Worm (Caenorhabditis elegans) whole organism, mixed stage, embryonic: ENCODE results near the gene ccd-5.

Experiments used
- blmp-1 ChIP-seq: fragments of 150-350 bp; optimal IDR thresholded peaks from 2 replicates; lab custom pipeline; 2014; ENCODE audit warnings: missing biosample characterization, missing genetic modification characterization
- ceh-39 ChIP-seq: fragments of 150-350 bp; optimal IDR thresholded peaks from 2 replicates; lab custom pipeline; 2014; ENCODE audit warnings: missing biosample characterization, missing genetic modification characterization
- ceh-43 ChIP-seq: fragments of 200-800 bp; sonication (Bioruptor generic); optimal IDR thresholded peaks from 2 replicates; lab custom pipeline; 2018; ENCODE audit warnings: mild to moderate bottlenecking, missing genetic modification characterization, moderate library complexity, missing compliant biosample characterization
- ceh-83 ChIP-seq: fragments of 200-800 bp; sonication (Bioruptor generic); optimal IDR thresholded peaks from 2 replicates; lab custom pipeline; 2018; ENCODE audit warnings: mild to moderate bottlenecking, missing genetic modification characterization, missing compliant biosample characterization
- ces-1 ChIP-seq: fragments of 150-350 bp; optimal IDR thresholded peaks from 2 replicates; lab custom pipeline; 2014; ENCODE audit warnings: missing biosample characterization, missing genetic modification reagents, missing genetic modification characterization
- cnd-1 ChIP-seq: fragments of 200-800 bp; sonication (Bioruptor generic); optimal IDR thresholded peaks from 2 replicates; lab custom pipeline; 2018; ENCODE audit warnings: mild to moderate bottlenecking, missing genetic modification characterization, missing compliant biosample characterization
- drap-1 ChIP-seq: fragments of 200-800 bp; sonication (Bioruptor generic); optimal IDR thresholded peaks from 3 replicates; lab custom pipeline; 2018; ENCODE audit warnings: mild to moderate bottlenecking, missing genetic modification characterization, missing compliant biosample characterization
- elt-1 ChIP-seq: sonication (generic microtip); optimal IDR thresholded peaks from 2 replicates; lab custom pipeline; 2017; ENCODE audit warnings: missing genetic modification characterization, mild to moderate bottlenecking, missing compliant biosample characterization, antibody characterized with exemption, moderate library complexity, borderline replicate concordance; ENCODE audit not compliant: insufficient read depth
- elt-3 ChIP-seq: fragments of 150-350 bp; optimal IDR thresholded peaks from 2 replicates; lab custom pipeline; 2014; ENCODE audit warnings: missing biosample characterization, missing genetic modification characterization
- hlh-1 ChIP-seq: fragments of 150-350 bp; optimal IDR thresholded peaks from 2 replicates; lab custom pipeline; 2014; ENCODE audit warnings: missing biosample characterization, missing genetic modification reagents, missing genetic modification characterization
- lin-13 ChIP-seq: fragments of 150-350 bp; optimal IDR thresholded peaks from 2 replicates; lab custom pipeline; 2014; ENCODE audit warnings: missing biosample characterization, missing genetic modification characterization
- lin-32 ChIP-seq: fragments of 200-800 bp; sonication (Bioruptor generic); optimal IDR thresholded peaks from 2 replicates; lab custom pipeline; 2018; ENCODE audit warnings: mild to moderate bottlenecking, missing genetic modification characterization, missing compliant biosample characterization
- lsy-2 ChIP-seq: fragments of 150-350 bp; optimal IDR thresholded peaks from 2 replicates; lab custom pipeline; 2014; ENCODE audit warnings: missing biosample characterization, missing genetic modification characterization
- mab-5 ChIP-seq: fragments of 150-350 bp; optimal IDR thresholded peaks from 2 replicates; lab custom pipeline; 2014; ENCODE audit warnings: missing biosample characterization, missing genetic modification characterization
- mep-1 ChIP-seq: fragments of 150-350 bp; optimal IDR thresholded peaks from 2 replicates; lab custom pipeline; 2017; ENCODE audit warnings: missing biosample characterization, missing genetic modification reagents, missing genetic modification characterization, inconsistent platforms
- mls-2 ChIP-seq: sonication (generic microtip); optimal IDR thresholded peaks from 2 replicates; lab custom pipeline; 2016; ENCODE audit warnings: mild to moderate bottlenecking, missing genetic modification characterization, moderate library complexity, missing compliant biosample characterization
- nhr-12 ChIP-seq: fragments of 150-350 bp; optimal IDR thresholded peaks from 2 replicates; lab custom pipeline; 2014; ENCODE audit warnings: missing biosample characterization, missing genetic modification characterization
- nhr-2 ChIP-seq: fragments of 150-350 bp; optimal IDR thresholded peaks from 2 replicates; lab custom pipeline; 2014; ENCODE audit warnings: missing biosample characterization, missing genetic modification characterization
- nhr-237 ChIP-seq: fragments of 150-350 bp; optimal IDR thresholded peaks from 2 replicates; lab custom pipeline; 2014; ENCODE audit warnings: missing biosample characterization, missing genetic modification characterization
- nhr-28 ChIP-seq: fragments of 150-350 bp; optimal IDR thresholded peaks from 2 replicates; lab custom pipeline; 2014; ENCODE audit warnings: missing biosample characterization, missing genetic modification characterization
- nhr-76 ChIP-seq: sonication (generic microtip); optimal IDR thresholded peaks from 2 replicates; lab custom pipeline; 2017; ENCODE audit warnings: missing biosample characterization, missing genetic modification characterization
- pha-4 ChIP-seq: fragments of 150-350 bp; optimal IDR thresholded peaks from 2 replicates; lab custom pipeline; 2018; ENCODE audit warnings: missing biosample characterization, missing genetic modification reagents, missing genetic modification characterization
- snpc-4 ChIP-seq: fragments of 150-350 bp; optimal IDR thresholded peaks from 2 replicates; lab custom pipeline; 2014; ENCODE audit warnings: missing biosample characterization, missing genetic modification characterization
- tbx-8 ChIP-seq: fragments of 200-800 bp; sonication (Bioruptor generic); optimal IDR thresholded peaks from 2 replicates; lab custom pipeline; 2018; ENCODE audit warnings: mild to moderate bottlenecking, missing genetic modification characterization, moderate library complexity, missing compliant biosample characterization
- unc-120 ChIP-seq: sonication (generic microtip); optimal IDR thresholded peaks from 2 replicates; lab custom pipeline; 2017; ENCODE audit warnings: missing genetic modification characterization, missing compliant biosample characterization; ENCODE audit not compliant: poor library complexity, severe bottlenecking
- unc-39 ChIP-seq: fragments of 150-350 bp; optimal IDR thresholded peaks from 2 replicates; lab custom pipeline; 2014; ENCODE audit warnings: missing biosample characterization, missing genetic modification characterization
- unc-62 ChIP-seq: fragments of 150-350 bp; optimal IDR thresholded peaks from 2 replicates; lab custom pipeline; 2014; ENCODE audit warnings: missing biosample characterization, missing genetic modification reagents, missing genetic modification characterization
- zip-8 ChIP-seq: fragments of 150-350 bp; optimal IDR thresholded peaks from 2 replicates; lab custom pipeline; 2014; ENCODE audit warnings: missing biosample characterization, missing genetic modification characterization

ccd-5 gene

ce11 chrX:2595027-2595756 lies 22.7 kb upstream of the ccd-5 start:
- TF ChIP-seq hlh-1 (tag; lab: Kevin White, UChicago) (peak; percentile 65), unc-62 (GFP tag; lab: Kevin White, UChicago) (peak; percentile 57), ceh-83 (GFP tag; lab: Kevin White, UChicago) (no peak), ces-1 (GFP tag; lab: Kevin White, UChicago) (no peak), unc-120 (tag; lab: Kevin White, UChicago) (peak; percentile 8)

- TF ChIP-seq mep-1 (tag; lab: Kevin White, UChicago) (no peak), nhr-237 (tag; lab: Kevin White, UChicago) (no peak), nhr-12 (tag; lab: Kevin White, UChicago) (no peak), ceh-39 (no peak), snpc-4 (tag; lab: Kevin White, UChicago) (no peak), blmp-1 (tag; lab: Kevin White, UChicago) (no peak), nhr-28 (no peak), zip-8 (tag; lab: Kevin White, UChicago) (no peak), ceh-43 (no peak), cnd-1 (tag; lab: Kevin White, UChicago) (no peak), elt-1 (no peak), elt-3 (tag; lab: Kevin White, UChicago) (no peak)
Observed at ce11 chrX:2593703-2594102, 21.2 kb upstream of the ccd-5 start, which contains the start of the genes nhr-40 and T03G6.7. nhr-40 (plus strand) TSS chrX:2594003. T03G6.7 (plus strand) TSS chrX:2594039.

ce11 chrX:2592670-2593280 lies 20.3 kb upstream of the ccd-5 start:
- TF ChIP-seq snpc-4 (tag; lab: Kevin White, UChicago) (no peak), drap-1 (GFP tag; lab: Kevin White, UChicago) (no peak), mab-5 (tag; lab: Kevin White, UChicago) (no peak)

DNA sequence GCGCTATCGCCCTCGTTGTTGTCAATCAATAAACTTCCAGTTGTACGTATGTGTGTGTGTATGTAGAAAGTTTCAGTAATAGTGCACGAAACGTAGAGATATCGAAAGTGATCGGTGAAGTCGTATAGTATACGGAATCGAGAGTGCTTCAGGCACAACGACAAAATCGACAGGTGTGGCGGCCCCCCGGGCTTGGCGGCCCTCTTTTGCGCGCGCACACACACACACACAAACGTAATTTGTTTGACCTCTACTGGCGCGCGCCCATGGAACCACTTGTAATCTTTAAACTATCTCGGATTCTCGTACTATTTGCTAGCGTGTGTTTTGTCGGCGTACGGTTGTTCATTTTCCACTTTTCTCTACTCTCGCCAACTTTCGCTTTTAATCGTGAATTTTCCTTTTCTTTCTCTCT lies 19.1 kb upstream of the ccd-5 start:
- TF ChIP-seq hlh-1 (tag; lab: Kevin White, UChicago) (peak; percentile 17), cnd-1 (tag; lab: Kevin White, UChicago) (no peak), drap-1 (GFP tag; lab: Kevin White, UChicago) (peak; percentile 18), elt-3 (tag; lab: Kevin White, UChicago) (peak; percentile 20), zip-8 (tag; lab: Kevin White, UChicago) (no peak), lin-32 (no peak), tbx-8 (GFP tag; lab: Kevin White, UChicago) (no peak), unc-39 (tag; lab: Kevin White, UChicago) (no peak), nhr-237 (tag; lab: Kevin White, UChicago) (peak; percentile 56), pha-4 (tag; lab: Kevin White, UChicago) (peak; percentile 19), nhr-2 (tag; lab: Kevin White, UChicago) (no peak), unc-62 (GFP tag; lab: Kevin White, UChicago) (peak; percentile 12), mep-1 (tag; lab: Kevin White, UChicago) (no peak), nhr-76 (tag; lab: Kevin White, UChicago) (no peak), unc-120 (tag; lab: Kevin White, UChicago) (peak; percentile 60), mls-2 (tag; lab: Kevin White, UChicago) (no peak), blmp-1 (tag; lab: Kevin White, UChicago) (peak; percentile 68)

DNA sequence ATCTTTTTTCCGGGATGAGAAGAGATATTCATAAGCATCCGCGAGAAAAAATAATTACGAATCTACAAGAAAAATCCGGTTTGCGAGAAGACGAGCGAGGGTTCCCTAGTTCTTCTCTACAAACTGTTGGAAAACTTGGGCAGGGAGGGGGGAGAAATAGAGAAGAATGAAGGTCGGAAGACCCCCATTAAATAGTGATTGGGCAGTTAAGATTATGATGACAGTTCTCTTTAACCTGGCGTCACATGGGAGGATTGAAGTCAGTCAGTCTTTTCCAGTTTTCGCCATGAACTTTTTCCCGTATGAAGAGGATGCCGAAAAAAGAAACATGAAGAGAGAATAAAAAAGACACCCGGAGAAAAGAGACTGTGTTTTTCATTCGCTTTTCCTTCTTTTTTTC lies 18.3 kb upstream of the ccd-5 start:
- TF ChIP-seq lin-32 (no peak), elt-3 (tag; lab: Kevin White, UChicago) (no peak), ces-1 (GFP tag; lab: Kevin White, UChicago) (no peak), mep-1 (tag; lab: Kevin White, UChicago) (no peak), nhr-2 (tag; lab: Kevin White, UChicago) (no peak), nhr-12 (tag; lab: Kevin White, UChicago) (no peak), nhr-28 (no peak), unc-62 (GFP tag; lab: Kevin White, UChicago) (no peak), lsy-2 (no peak), hlh-1 (tag; lab: Kevin White, UChicago) (no peak), lin-13 (no peak), blmp-1 (tag; lab: Kevin White, UChicago) (no peak)
